Worm (Caenorhabditis elegans) whole organism, mixed stage, embryonic: Measurements from ENCODE around the gene D1022.5.

ENCODE experiments used
- ces-1 ChIP-seq: fragments of 150-350 bp; optimal IDR thresholded peaks from 2 replicates; lab custom pipeline; 2014; ENCODE audit warnings: missing biosample characterization, missing genetic modification reagents, missing genetic modification characterization
- nhr-12 ChIP-seq: fragments of 150-350 bp; optimal IDR thresholded peaks from 2 replicates; lab custom pipeline; 2014; ENCODE audit warnings: missing biosample characterization, missing genetic modification characterization
- nhr-237 ChIP-seq: fragments of 150-350 bp; optimal IDR thresholded peaks from 2 replicates; lab custom pipeline; 2014; ENCODE audit warnings: missing biosample characterization, missing genetic modification characterization
- pha-4 ChIP-seq: fragments of 150-350 bp; optimal IDR thresholded peaks from 2 replicates; lab custom pipeline; 2018; ENCODE audit warnings: missing biosample characterization, missing genetic modification reagents, missing genetic modification characterization
- snpc-4 ChIP-seq: fragments of 150-350 bp; optimal IDR thresholded peaks from 2 replicates; lab custom pipeline; 2014; ENCODE audit warnings: missing biosample characterization, missing genetic modification characterization
- ztf-11 ChIP-seq: fragments of 150-350 bp; optimal IDR thresholded peaks from 2 replicates; lab custom pipeline; 2014; ENCODE audit warnings: missing biosample characterization, missing genetic modification characterization

DNA sequence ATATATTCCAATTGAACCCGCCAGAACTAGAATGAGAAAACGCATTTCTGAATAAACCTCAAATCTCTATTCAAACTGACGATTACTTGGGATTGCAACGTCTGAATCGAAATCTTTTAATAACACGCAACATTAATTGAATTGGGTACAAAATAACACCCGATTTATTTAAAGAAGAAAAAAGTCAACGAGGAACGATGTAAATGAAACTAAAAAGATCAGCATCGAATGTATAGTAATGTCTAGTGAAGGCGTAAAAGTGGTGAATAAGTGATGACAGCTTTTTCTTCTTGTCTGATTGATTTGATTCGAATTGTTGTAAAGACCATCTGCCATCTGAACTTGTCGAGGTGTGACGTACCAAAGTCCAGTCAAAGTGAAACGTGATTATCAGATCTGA lies 35.0 kb upstream of the D1022.5 start, which contains the start of gene nas-23:
- TF ChIP-seq snpc-4 (tag; lab: Kevin White, UChicago) = no peak
- no peak for TF ChIP-seq pha-4 (tag; lab: Kevin White, UChicago)
- no peak for TF ChIP-seq nhr-12 (tag; lab: Kevin White, UChicago)
- no peak for TF ChIP-seq ztf-11 (tag; lab: Kevin White, UChicago)
- TF ChIP-seq nhr-237 (tag; lab: Kevin White, UChicago) = no peak
- TF ChIP-seq ces-1 (GFP tag; lab: Kevin White, UChicago) = no peak
